Worm (Caenorhabditis elegans) whole organism, L2 larva: ENCODE measurements around the gene Y25C1A.8.

Experiments
- R02D3.7 ChIP-seq: fragments of 150-350 bp; optimal IDR thresholded peaks from 2 replicates; lab custom pipeline; 2014; ENCODE audit warnings: missing biosample characterization, missing genetic modification characterization
- ZK546.5 ChIP-seq: sonication (generic microtip); optimal IDR thresholded peaks from 2 replicates; lab custom pipeline; 2017; ENCODE audit warnings: missing biosample characterization, missing genetic modification characterization
- aly-2 ChIP-seq: fragments of 150-350 bp; optimal IDR thresholded peaks from 2 replicates; lab custom pipeline; 2014; ENCODE audit warnings: missing biosample characterization, missing genetic modification characterization
- elt-1 ChIP-seq: fragments of 150-350 bp; optimal IDR thresholded peaks from 2 replicates; lab custom pipeline; 2014; ENCODE audit warnings: missing biosample characterization, missing genetic modification characterization
- skn-1 ChIP-seq: sonication (generic microtip); optimal IDR thresholded peaks from 2 replicates; lab custom pipeline; 2017; ENCODE audit warnings: missing biosample characterization, missing genetic modification characterization
- ztf-11 ChIP-seq: sonication (generic microtip); optimal IDR thresholded peaks from 2 replicates; lab custom pipeline; 2017; ENCODE audit warnings: missing biosample characterization, missing genetic modification characterization
- ztf-4 ChIP-seq: fragments of 150-350 bp; optimal IDR thresholded peaks from 2 replicates; lab custom pipeline; 2014; ENCODE audit warnings: missing biosample characterization, missing genetic modification characterization

ce11 chrII:3066401-3066800 lies 10.4 kb downstream of the Y25C1A.8 start:
- TF ChIP-seq ZK546.5 (tag; lab: Kevin White, UChicago) (no peak), R02D3.7 (tag; lab: Kevin White, UChicago) (no peak), aly-2 (tag; lab: Kevin White, UChicago) (no peak), skn-1 (tag; lab: Kevin White, UChicago) (no peak), ztf-4 (no peak), ztf-11 (no peak), elt-1 (tag; lab: Kevin White, UChicago) (no peak)
